Fruit fly (Drosophila melanogaster) whole organism: ENCODE measurements around the gene SPE.

Source experiments
- Dll ChIP-seq: fragments of >200 bp; optimal IDR thresholded peaks from 2 replicates; lab custom pipeline; 2017
- psq ChIP-seq: fragments of >200 bp; optimal IDR thresholded peaks from 2 replicates; lab custom pipeline; 2017
- usp ChIP-seq: fragments of >200 bp; optimal IDR thresholded peaks from 2 replicates; lab custom pipeline; 2017; ENCODE audit warnings: missing biosample characterization, missing genetic modification characterization, mixed read lengths

dm6 chr3R:23714852-23715251, 28.8 kb downstream of the SPE start:
- no peak for TF ChIP-seq usp (GFP tag; lab: Kevin White, UChicago)
- TF ChIP-seq Dll (lab: Kevin White, UChicago): no peak
- TF ChIP-seq psq (lab: Kevin White, UChicago): no peak
